Fruit fly (Drosophila melanogaster) whole organism, pupa: ENCODE measurements around the gene fy.

Experiments used
- CG10348 ChIP-seq: fragments of 200-800 bp; sonication (Bioruptor generic); IDR thresholded peaks from 2 replicates; pipeline ENCODE4 v1.3.6; 2022; ENCODE audit warnings: missing biosample characterization, missing genetic modification characterization
- CG12605 ChIP-seq: fragments of 200-800 bp; sonication (Bioruptor generic); IDR thresholded peaks from 2 replicates; pipeline ENCODE4 v1.3.6; 2022; ENCODE audit warnings: missing biosample characterization, missing genetic modification characterization
- CG13204 ChIP-seq: fragments of 200-800 bp; sonication (Bioruptor generic); optimal IDR thresholded peaks from 2 replicates; lab custom pipeline; 2018; ENCODE audit warnings: missing biosample characterization, mild to moderate bottlenecking, missing genetic modification characterization, moderate library complexity
- CG14655 ChIP-seq: fragments of 200-800 bp; sonication (Bioruptor generic); optimal IDR thresholded peaks from 3 replicates; lab custom pipeline; 2017; ENCODE audit warnings: mild to moderate bottlenecking, missing biosample characterization, missing genetic modification reagents, missing genetic modification characterization
- CG15710 ChIP-seq: fragments of 200-800 bp; sonication (Bioruptor generic); optimal IDR thresholded peaks from 2 replicates; lab custom pipeline; 2018; ENCODE audit warnings: missing biosample characterization, mild to moderate bottlenecking, missing genetic modification characterization, moderate library complexity
- CG17806 ChIP-seq: fragments of 200-800 bp; sonication (Bioruptor generic); optimal IDR thresholded peaks from 2 replicates; lab custom pipeline; 2018; ENCODE audit warnings: missing biosample characterization, mild to moderate bottlenecking, missing genetic modification characterization, moderate library complexity
- CG32121 ChIP-seq: fragments of 200-800 bp; sonication (Bioruptor generic); IDR thresholded peaks from 2 replicates; pipeline ENCODE4 v1.3.6; 2022; ENCODE audit warnings: missing biosample characterization, missing genetic modification characterization
- CG34367 ChIP-seq: fragments of 200-800 bp; sonication (Bioruptor generic); optimal IDR thresholded peaks from 2 replicates; lab custom pipeline; 2018; ENCODE audit warnings: missing biosample characterization, mild to moderate bottlenecking, missing genetic modification characterization
- CG4496 ChIP-seq: fragments of 200-800 bp; sonication (Bioruptor generic); IDR thresholded peaks from 3 replicates; pipeline ENCODE4 v1.3.6; 2022; ENCODE audit warnings: missing biosample characterization, missing genetic modification characterization
- CG8159 ChIP-seq: fragments of 200-800 bp; sonication (Bioruptor generic); optimal IDR thresholded peaks from 3 replicates; lab custom pipeline; 2018; ENCODE audit warnings: missing biosample characterization, mild to moderate bottlenecking, missing genetic modification characterization, moderate library complexity
- CG8301 ChIP-seq: fragments of 200-800 bp; sonication (Bioruptor generic); optimal IDR thresholded peaks from 2 replicates; lab custom pipeline; 2018; ENCODE audit warnings: missing biosample characterization, mild to moderate bottlenecking, missing genetic modification characterization
- CG9948 ChIP-seq: fragments of 200-800 bp; sonication (Bioruptor generic); optimal IDR thresholded peaks from 2 replicates; lab custom pipeline; 2018; ENCODE audit warnings: missing biosample characterization, mild to moderate bottlenecking, missing genetic modification characterization, moderate library complexity
- D1 ChIP-seq: fragments of 200-800 bp; sonication (Bioruptor generic); optimal IDR thresholded peaks from 2 replicates; lab custom pipeline; 2018; ENCODE audit warnings: missing biosample characterization, mild to moderate bottlenecking, missing genetic modification characterization, moderate library complexity
- EcR ChIP-seq: fragments of 200-800 bp; sonication (Bioruptor generic); optimal IDR thresholded peaks from 3 replicates; lab custom pipeline; 2019; ENCODE audit warnings: missing biosample characterization, missing genetic modification characterization, mild to moderate bottlenecking, moderate library complexity, missing genetic modification reagents
- Ets98B ChIP-seq: fragments of 200-800 bp; sonication (Bioruptor generic); IDR thresholded peaks from 2 replicates; pipeline ENCODE4 v1.3.6; 2022; ENCODE audit warnings: missing biosample characterization, missing genetic modification characterization
- Pif1A ChIP-seq: fragments of 200-800 bp; sonication (Bioruptor generic); optimal IDR thresholded peaks from 3 replicates; lab custom pipeline; 2016; ENCODE audit warnings: missing biosample characterization, missing genetic modification characterization
- Pif1B ChIP-seq: fragments of 200-800 bp; sonication (Bioruptor generic); optimal IDR thresholded peaks from 3 replicates; lab custom pipeline; 2016; ENCODE audit warnings: missing biosample characterization, missing genetic modification characterization
- Snoo ChIP-seq: fragments of 200-800 bp; sonication (Bioruptor generic); optimal IDR thresholded peaks from 3 replicates; lab custom pipeline; 2017; ENCODE audit warnings: missing biosample characterization, mild to moderate bottlenecking, missing genetic modification characterization, inconsistent platforms
- fd96Ca ChIP-seq: fragments of 200-800 bp; sonication (Bioruptor generic); IDR thresholded peaks from 3 replicates; pipeline ENCODE4 v1.3.6; 2022; ENCODE audit warnings: missing biosample characterization, missing genetic modification characterization
- gl ChIP-seq: fragments of 200-800 bp; sonication (Bioruptor generic); optimal IDR thresholded peaks from 2 replicates; lab custom pipeline; 2018; ENCODE audit warnings: missing biosample characterization, mild to moderate bottlenecking, missing genetic modification characterization
- rn ChIP-seq: fragments of 200-800 bp; sonication (Bioruptor generic); IDR thresholded peaks from 2 replicates; pipeline ENCODE4 v1.3.6; 2022; ENCODE audit warnings: missing biosample characterization, missing genetic modification characterization

fy gene

dm6 chr2L:8423460-8424089, 20.5 kb upstream of the fy start:
- TF ChIP-seq CG15710 (tag; lab: Kevin White, UChicago): peak; percentile 4
- peak; percentile 30 for TF ChIP-seq CG8159
- TF ChIP-seq CG8301 (tag; lab: Kevin White, UChicago): no peak
- TF ChIP-seq Snoo: no peak
- peak; percentile 16 for TF ChIP-seq Pif1A (GFP tag; lab: Kevin White, UChicago)
- no peak for TF ChIP-seq CG9948 (tag; lab: Kevin White, UChicago)
- TF ChIP-seq Pif1B (GFP tag; lab: Kevin White, UChicago): peak; percentile 24
- no peak for TF ChIP-seq CG10348

- TF ChIP-seq fd96Ca (GFP tag; lab: Robert Waterston, UW): no peak; the same call in 2 of the 3 replicates
- TF ChIP-seq CG32121 (GFP tag; lab: Robert Waterston, UW): no peak
- no peak for TF ChIP-seq CG14655
- no peak for TF ChIP-seq rn
- no peak for TF ChIP-seq Snoo
- TF ChIP-seq CG34367 (tag; lab: Kevin White, UChicago): no peak
- TF ChIP-seq Pif1A (GFP tag; lab: Kevin White, UChicago): no peak
- no peak for TF ChIP-seq CG13204
- no peak for TF ChIP-seq CG10348
- no peak for TF ChIP-seq CG9948 (tag; lab: Kevin White, UChicago)
- no peak for TF ChIP-seq EcR
- no peak for TF ChIP-seq gl (tag; lab: Kevin White, UChicago)
- no peak for TF ChIP-seq Pif1B (GFP tag; lab: Kevin White, UChicago)
- TF ChIP-seq CG4496 (GFP tag; lab: Robert Waterston, UW): no peak
- TF ChIP-seq Ets98B (GFP tag; lab: Robert Waterston, UW): no peak
Observed at dm6 chr2L:8423047-8423446, 20.0 kb upstream of the fy start.

- TF ChIP-seq Ets98B (GFP tag; lab: Robert Waterston, UW) (no peak), CG14655 (no peak), CG34367 (tag; lab: Kevin White, UChicago) (no peak), D1 (tag; lab: Kevin White, UChicago) (no peak), CG13204 (no peak)
Observed at dm6 chr2L:8421717-8422116, 18.6 kb upstream of the fy start.

dm6 chr2L:8420259-8420930, 17.3 kb upstream of the fy start:
- TF ChIP-seq D1 (tag; lab: Kevin White, UChicago) (no peak), Snoo (no peak), CG32121 (GFP tag; lab: Robert Waterston, UW) (no peak), CG12605 (GFP tag; lab: Robert Waterston, UW) (peak; percentile 36; the same call in 1 of the 2 replicates), CG34367 (tag; lab: Kevin White, UChicago) (peak; percentile 43), CG8301 (tag; lab: Kevin White, UChicago) (peak; percentile 7), CG10348 (no peak), CG13204 (peak; percentile 66), CG15710 (tag; lab: Kevin White, UChicago) (peak; percentile 11), CG4496 (GFP tag; lab: Robert Waterston, UW) (peak; percentile 57; the same call in 1 of the 3 replicates), fd96Ca (GFP tag; lab: Robert Waterston, UW) (no peak), CG17806 (tag; lab: Kevin White, UChicago) (peak; percentile 24), Pif1B (GFP tag; lab: Kevin White, UChicago) (peak; percentile 6), Ets98B (GFP tag; lab: Robert Waterston, UW) (no peak), Pif1A (GFP tag; lab: Kevin White, UChicago) (peak; percentile 47), CG14655 (peak; percentile 22), CG9948 (tag; lab: Kevin White, UChicago) (no peak), EcR (peak; percentile 31), CG8159 (peak; percentile 38), rn (no peak), gl (tag; lab: Kevin White, UChicago) (peak; percentile 69)

dm6 chr2L:8419382-8419940, 16.4 kb upstream of the fy start:
- peak; percentile 58 for TF ChIP-seq gl (tag; lab: Kevin White, UChicago)
- no peak for TF ChIP-seq CG32121 (GFP tag; lab: Robert Waterston, UW)
- TF ChIP-seq CG14655: peak; percentile 1
- peak; percentile 75 for TF ChIP-seq CG13204
- no peak for TF ChIP-seq Snoo
- peak; percentile 94 for TF ChIP-seq EcR
- TF ChIP-seq CG12605 (GFP tag; lab: Robert Waterston, UW): 0 out of 2 replicates have a peak, but pooled peaks have one; percentile 18
- no peak for TF ChIP-seq rn
- TF ChIP-seq CG34367 (tag; lab: Kevin White, UChicago): no peak
- no peak for TF ChIP-seq CG17806 (tag; lab: Kevin White, UChicago)
- peak; percentile 43; the same call in 1 of the 3 replicates for TF ChIP-seq CG4496 (GFP tag; lab: Robert Waterston, UW)
- TF ChIP-seq CG8301 (tag; lab: Kevin White, UChicago): no peak
- no peak for TF ChIP-seq CG10348
- peak; percentile 28 for TF ChIP-seq CG15710 (tag; lab: Kevin White, UChicago)
- TF ChIP-seq, all 21 proteins: peak for 7
